Fruit fly (Drosophila melanogaster) whole organism, embryonic: ENCODE results near the gene park.

Source experiments
- Blimp-1 ChIP-seq: fragments of 200-800 bp; sonication (Bioruptor generic); optimal IDR thresholded peaks from 3 replicates; lab custom pipeline; 2018; ENCODE audit warnings: missing biosample characterization, missing genetic modification characterization, mild to moderate bottlenecking, moderate library complexity, missing genetic modification reagents
- Bteb2 ChIP-seq: fragments of 200-800 bp; sonication (Bioruptor generic); optimal IDR thresholded peaks from 2 replicates; lab custom pipeline; 2016; ENCODE audit warnings: missing biosample characterization, missing genetic modification characterization
- CG10147 ChIP-seq: fragments of 200-800 bp; sonication (Bioruptor generic); optimal IDR thresholded peaks from 2 replicates; lab custom pipeline; 2019; ENCODE audit warnings: missing biosample characterization, mild to moderate bottlenecking, missing genetic modification characterization, moderate library complexity
- CG10267 ChIP-seq: fragments of 200-800 bp; sonication (Bioruptor generic); optimal IDR thresholded peaks from 2 replicates; lab custom pipeline; 2018; ENCODE audit warnings: missing biosample characterization, mild to moderate bottlenecking, missing genetic modification characterization, moderate library complexity
- CG10462 ChIP-seq: fragments of 200-800 bp; sonication (Bioruptor generic); optimal IDR thresholded peaks from 2 replicates; lab custom pipeline; 2016; ENCODE audit warnings: missing biosample characterization, missing genetic modification characterization
- CG10565 ChIP-seq: fragments of 200-800 bp; sonication (Bioruptor generic); optimal IDR thresholded peaks from 3 replicates; lab custom pipeline; 2016; ENCODE audit warnings: missing biosample characterization, mild to moderate bottlenecking, missing genetic modification characterization
- CG11456 ChIP-seq: fragments of 200-800 bp; sonication (Bioruptor generic); IDR thresholded peaks from 3 replicates; pipeline ENCODE4 v1.3.6; 2022; ENCODE audit warnings: missing biosample characterization, missing genetic modification characterization
- CG12299 ChIP-seq: fragments of 200-800 bp; sonication (Bioruptor generic); optimal IDR thresholded peaks from 2 replicates; lab custom pipeline; 2018; ENCODE audit warnings: missing biosample characterization, mild to moderate bottlenecking, missing genetic modification characterization
- CG16863 ChIP-seq: fragments of 200-800 bp; sonication (Bioruptor generic); optimal IDR thresholded peaks from 3 replicates; lab custom pipeline; 2016; ENCODE audit warnings: missing biosample characterization, missing genetic modification characterization
- CG18011 ChIP-seq: fragments of 200-800 bp; sonication (Bioruptor generic); optimal IDR thresholded peaks from 2 replicates; lab custom pipeline; 2017; ENCODE audit warnings: missing biosample characterization, missing genetic modification characterization, mild to moderate bottlenecking, moderate library complexity, missing genotype
- CG2712 ChIP-seq: fragments of 200-800 bp; optimal IDR thresholded peaks from 3 replicates; lab custom pipeline; 2019; ENCODE audit warnings: missing biosample characterization, mild to moderate bottlenecking, missing genetic modification characterization, moderate library complexity
- CG30403 ChIP-seq: fragments of 200-800 bp; sonication (Bioruptor generic); optimal IDR thresholded peaks from 3 replicates; lab custom pipeline; 2016; ENCODE audit warnings: missing biosample characterization, missing genetic modification characterization
- CG3065 ChIP-seq: fragments of 200-800 bp; sonication (Bioruptor generic); optimal IDR thresholded peaks from 2 replicates; lab custom pipeline; 2016; ENCODE audit warnings: missing biosample characterization, missing genetic modification characterization
- CG3838 ChIP-seq: fragments of 200-800 bp; sonication (Bioruptor generic); optimal IDR thresholded peaks from 3 replicates; lab custom pipeline; 2016; ENCODE audit warnings: missing biosample characterization, missing genetic modification characterization
- CG3995 ChIP-seq: fragments of 200-800 bp; sonication (Bioruptor generic); optimal IDR thresholded peaks from 3 replicates; lab custom pipeline; 2016; ENCODE audit warnings: missing biosample characterization, missing genetic modification characterization
- CG4424 ChIP-seq: fragments of 200-800 bp; sonication (Bioruptor generic); optimal IDR thresholded peaks from 3 replicates; lab custom pipeline; 2016; ENCODE audit warnings: missing biosample characterization, missing genetic modification characterization
- CG5245 ChIP-seq: fragments of 200-800 bp; sonication (Bioruptor generic); optimal IDR thresholded peaks from 3 replicates; lab custom pipeline; 2016; ENCODE audit warnings: missing biosample characterization, missing genetic modification characterization
- CG5953 ChIP-seq: fragments of 200-800 bp; sonication (Bioruptor generic); IDR thresholded peaks from 2 replicates; pipeline ENCODE4 v1.3.6; 2022; ENCODE audit warnings: missing biosample characterization, missing genetic modification characterization
- CG6765 ChIP-seq: fragments of 200-800 bp; sonication (Bioruptor generic); optimal IDR thresholded peaks from 3 replicates; lab custom pipeline; 2017; ENCODE audit warnings: missing biosample characterization, mild to moderate bottlenecking, missing genetic modification characterization
- CG7839 ChIP-seq: fragments of 200-800 bp; sonication (Bioruptor generic); optimal IDR thresholded peaks from 3 replicates; lab custom pipeline; 2018; ENCODE audit warnings: missing biosample characterization, mild to moderate bottlenecking, missing genetic modification characterization, moderate library complexity
- CG9817 ChIP-seq: fragments of 200-800 bp; sonication (Bioruptor generic); optimal IDR thresholded peaks from 2 replicates; lab custom pipeline; 2018; ENCODE audit warnings: missing biosample characterization, mild to moderate bottlenecking, missing genetic modification characterization, moderate library complexity
- CTCF ChIP-seq: fragments of 200-800 bp; sonication (Bioruptor generic); optimal IDR thresholded peaks from 2 replicates; lab custom pipeline; 2017; ENCODE audit warnings: missing biosample characterization, mild to moderate bottlenecking, missing genetic modification characterization, moderate library complexity
- D19A ChIP-seq: fragments of 200-800 bp; optimal IDR thresholded peaks from 3 replicates; lab custom pipeline; 2019; ENCODE audit warnings: missing biosample characterization, mild to moderate bottlenecking, missing genetic modification characterization, moderate library complexity
- D19B ChIP-seq: fragments of 200-800 bp; sonication (Bioruptor generic); optimal IDR thresholded peaks from 2 replicates; lab custom pipeline; 2017; ENCODE audit warnings: missing biosample characterization, mild to moderate bottlenecking, missing genetic modification characterization
- Eip74EF ChIP-seq, 2 experiments: fragments of 200-800 bp in 1 of 2; fragments of >200 bp in 1 of 2; sonication (Bioruptor generic) in 1 of 2; optimal IDR thresholded peaks; 2 replicates each; lab custom pipeline; 2017 to 2019; ENCODE audit warnings: missing biosample characterization in 2 of 2, missing genetic modification characterization in 2 of 2, mild to moderate bottlenecking in 1 of 2, moderate library complexity in 1 of 2
- Fer1 ChIP-seq: fragments of 200-800 bp; sonication (Bioruptor generic); optimal IDR thresholded peaks from 2 replicates; lab custom pipeline; 2017; ENCODE audit warnings: missing biosample characterization, mild to moderate bottlenecking, missing genetic modification characterization
- MBD-R2 ChIP-seq: fragments of 200-800 bp; sonication (Bioruptor generic); IDR thresholded peaks from 2 replicates; pipeline ENCODE4 v1.3.6; 2022; ENCODE audit warnings: missing biosample characterization, missing genetic modification characterization
- Max ChIP-seq: fragments of 200-800 bp; sonication (Bioruptor generic); optimal IDR thresholded peaks from 2 replicates; lab custom pipeline; 2016; ENCODE audit warnings: missing biosample characterization, mild to moderate bottlenecking, missing genetic modification characterization
- Med ChIP-seq: fragments of 200-800 bp; sonication (Bioruptor generic); peaks from one replicate; lab custom pipeline; 2016; ENCODE audit warnings: missing biosample characterization, missing genetic modification characterization, mild to moderate bottlenecking, inconsistent platforms, moderate library complexity
- Meics ChIP-seq: fragments of 200-800 bp; sonication (Bioruptor generic); optimal IDR thresholded peaks from 2 replicates; lab custom pipeline; 2017; ENCODE audit warnings: missing biosample characterization, mild to moderate bottlenecking, missing genetic modification characterization
- PHDP ChIP-seq: fragments of 200-800 bp; sonication (Bioruptor generic); optimal IDR thresholded peaks from 3 replicates; lab custom pipeline; 2018; ENCODE audit warnings: missing biosample characterization, mild to moderate bottlenecking, missing genetic modification characterization, moderate library complexity
- Side ChIP-seq: fragments of 200-800 bp; sonication (Bioruptor generic); optimal IDR thresholded peaks from 2 replicates; lab custom pipeline; 2016; ENCODE audit warnings: missing biosample characterization, missing genetic modification characterization
- Spps ChIP-seq: fragments of 200-800 bp; sonication (Bioruptor generic); optimal IDR thresholded peaks from 2 replicates; lab custom pipeline; 2018; ENCODE audit warnings: missing biosample characterization, mild to moderate bottlenecking, missing genetic modification characterization
- Sry-δ ChIP-seq: fragments of 200-800 bp; sonication (Bioruptor generic); optimal IDR thresholded peaks from 2 replicates; lab custom pipeline; 2016; ENCODE audit warnings: missing biosample characterization, missing genetic modification characterization
- ac ChIP-seq: fragments of 200-800 bp; sonication (Bioruptor generic); optimal IDR thresholded peaks from 3 replicates; lab custom pipeline; 2017; ENCODE audit warnings: missing biosample characterization, mild to moderate bottlenecking, missing genetic modification characterization
- al ChIP-seq: fragments of 200-800 bp; sonication (Bioruptor generic); IDR thresholded peaks from 2 replicates; pipeline ENCODE4 v1.3.6; 2022; ENCODE audit warnings: missing biosample characterization, missing genetic modification characterization
- ara ChIP-seq: fragments of 200-800 bp; sonication (Bioruptor generic); IDR thresholded peaks from 2 replicates; pipeline ENCODE4 v1.3.6; 2022; ENCODE audit warnings: missing biosample characterization, missing genetic modification characterization
- caup ChIP-seq: fragments of 200-800 bp; sonication (Bioruptor generic); optimal IDR thresholded peaks from 3 replicates; lab custom pipeline; 2017; ENCODE audit warnings: missing biosample characterization, mild to moderate bottlenecking, missing genetic modification characterization, moderate library complexity; ENCODE audit not compliant: severe bottlenecking
- cg ChIP-seq: fragments of 200-800 bp; sonication (Bioruptor generic); optimal IDR thresholded peaks from 3 replicates; lab custom pipeline; 2019; ENCODE audit warnings: missing biosample characterization, mild to moderate bottlenecking, missing genetic modification characterization, moderate library complexity
- fd96Cb ChIP-seq: fragments of 200-800 bp; sonication (Bioruptor generic); optimal IDR thresholded peaks from 2 replicates; lab custom pipeline; 2018; ENCODE audit warnings: missing biosample characterization, mild to moderate bottlenecking, missing genetic modification characterization, moderate library complexity
- hth ChIP-seq: fragments of >200 bp; optimal IDR thresholded peaks from 2 replicates; lab custom pipeline; 2017; ENCODE audit warnings: inconsistent platforms
- nerfin-1 ChIP-seq: fragments of 200-800 bp; sonication (Bioruptor generic); optimal IDR thresholded peaks from 3 replicates; lab custom pipeline; 2019; ENCODE audit warnings: missing biosample characterization, mild to moderate bottlenecking, missing genetic modification characterization, moderate library complexity
- peb ChIP-seq: fragments of 200-800 bp; sonication (Bioruptor generic); IDR thresholded peaks from 2 replicates; pipeline ENCODE4 v1.3.6; 2022; ENCODE audit warnings: missing biosample characterization, missing genetic modification characterization
- sc ChIP-seq, 3 experiments: fragments of >200 bp in 2 of 3; fragments of 200-800 bp in 1 of 3; sonication (Bioruptor generic) in 1 of 3; optimal IDR thresholded peaks; 2 replicates in 2 of 3; 3 replicates in 1 of 3; lab custom pipeline; 2017; ENCODE audit warnings: mild to moderate bottlenecking in 1 of 3, missing biosample characterization in 1 of 3, missing genetic modification characterization in 1 of 3, missing genetic modification reagents in 1 of 3
- scrt ChIP-seq: fragments of 200-800 bp; sonication (Bioruptor generic); optimal IDR thresholded peaks from 2 replicates; lab custom pipeline; 2018; ENCODE audit warnings: missing biosample characterization, mild to moderate bottlenecking, missing genetic modification characterization, moderate library complexity
- sens-2 ChIP-seq: fragments of 200-800 bp; sonication (Bioruptor generic); IDR thresholded peaks from 2 replicates; pipeline ENCODE4 v1.3.6; 2022; ENCODE audit warnings: missing biosample characterization, missing genetic modification characterization
- sna ChIP-seq: fragments of 200-800 bp; sonication (Bioruptor generic); IDR thresholded peaks from 2 replicates; pipeline ENCODE4 v1.3.6; 2022; ENCODE audit warnings: missing biosample characterization, missing genetic modification characterization; ENCODE audit not compliant: partially characterized antibody
- tll ChIP-seq, 2 experiments: fragments of 200-800 bp in 1 of 2; fragments of >200 bp in 1 of 2; sonication (Bioruptor generic) in 1 of 2; optimal IDR thresholded peaks; 2 replicates each; lab custom pipeline; 2017 to 2019; ENCODE audit warnings: missing biosample characterization in 2 of 2, missing genetic modification characterization in 2 of 2, mild to moderate bottlenecking in 1 of 2, moderate library complexity in 1 of 2
- zfh2 ChIP-seq: fragments of 200-800 bp; sonication (Bioruptor generic); optimal IDR thresholded peaks from 2 replicates; lab custom pipeline; 2016; ENCODE audit warnings: missing biosample characterization, missing genetic modification characterization

The park gene

dm6 chr3L:21172527-21173253 lies 24.0 kb downstream of the park start, which contains the start of the genes chb and AsnS (continued):
- TF ChIP-seq CG6765 (GFP tag; lab: Kevin White, UChicago) (peak; percentile 63), CG10462 (peak; percentile 59), CG9817 (tag; lab: Kevin White, UChicago) (peak; percentile 90), CG30403 (GFP tag; lab: Kevin White, UChicago) (peak; percentile 89), CG18011 (peak; percentile 69), Blimp-1 (peak; percentile 90), Bteb2 (GFP tag; lab: Kevin White, UChicago) (peak; percentile 88), ara (GFP tag; lab: Robert Waterston, UW) (peak; percentile 82), PHDP (peak; percentile 96), Side (GFP tag; lab: Kevin White, UChicago) (peak; percentile 46), CG3838 (GFP tag; lab: Kevin White, UChicago) (peak; percentile 27), CG3995 (GFP tag; lab: Kevin White, UChicago) (peak; percentile 56), Med (GFP tag; lab: Kevin White, UChicago) (peak; percentile 95), CG5245 (GFP tag; lab: Kevin White, UChicago) (peak; percentile 69), cg (GFP tag; lab: Kevin White, UChicago) (no peak), D19B (GFP tag; lab: Kevin White, UChicago) (peak; percentile 68), CG12299 (tag; lab: Kevin White, UChicago) (peak; percentile 89), CG3065 (GFP tag; lab: Kevin White, UChicago) (no peak), scrt (GFP tag; lab: Kevin White, UChicago) (no peak), hth (no peak), CG10267 (tag; lab: Kevin White, UChicago) (peak; percentile 83), Meics (GFP tag; lab: Kevin White, UChicago) (peak; percentile 91), caup (GFP tag; lab: Kevin White, UChicago) (peak; percentile 83), CG10147 (GFP tag; lab: Kevin White, UChicago) (peak; percentile 87), MBD-R2 (peak; percentile 52), sc (optimal IDR thresholded peaks at IDR 0.05; lab: Kevin White, UChicago) (no peak), sc (GFP tag; optimal IDR thresholded peaks at IDR 0.05; lab: Kevin White, UChicago) (peak; percentile 62), D19A (tag; lab: Kevin White, UChicago) (peak; percentile 99), CG2712 (peak; percentile 95), Sry-δ (GFP tag; lab: Kevin White, UChicago) (peak; percentile 24), fd96Cb (peak; percentile 94), tll (GFP tag; optimal IDR thresholded peaks at IDR 0.05; lab: Kevin White, UChicago) (no peak), CG16863 (GFP tag; lab: Kevin White, UChicago) (peak; percentile 57), CG7839 (tag; lab: Kevin White, UChicago) (peak; percentile 93), Eip74EF (GFP tag; optimal IDR thresholded peaks at IDR 0.05; lab: Kevin White, UChicago) (peak in 1 of 2 experiments; percentile 85), sens-2 (GFP tag; lab: Robert Waterston, UW) (peak; percentile 66), CG4424 (peak; percentile 82), ac (no peak), Max (GFP tag; lab: Kevin White, UChicago) (peak; percentile 82), CTCF (no peak), nerfin-1 (tag; lab: Kevin White, UChicago) (peak; percentile 80), CG5953 (GFP tag; lab: Robert Waterston, UW) (peak; percentile 79), Fer1 (GFP tag; lab: Kevin White, UChicago) (peak; percentile 89), al (GFP tag; lab: Robert Waterston, UW) (peak; percentile 91), zfh2 (peak; percentile 52), Spps (tag; lab: Kevin White, UChicago) (peak; percentile 66), peb (GFP tag; lab: Robert Waterston, UW) (peak; percentile 87), CG11456 (GFP tag; lab: Robert Waterston, UW) (peak; percentile 91), sna (no peak), CG10565 (GFP tag; lab: Kevin White, UChicago) (no peak)
